Worm (Caenorhabditis elegans) whole organism, L1 larva: ENCODE data around the gene H05C05.1.
A peak's percentile ranks its signal among the peaks of the same experiment; 100 is the strongest.

ENCODE experiments used
- C04F5.9 ChIP-seq: sonication (generic microtip); optimal IDR thresholded peaks from 2 replicates; lab custom pipeline; 2016; ENCODE audit warnings: missing genetic modification characterization, missing compliant biosample characterization
- C16A3.4 ChIP-seq: fragments of 150-350 bp; optimal IDR thresholded peaks from 2 replicates; lab custom pipeline; 2014; ENCODE audit warnings: missing biosample characterization, missing genetic modification characterization
- C34B4.2 ChIP-seq: sonication (generic microtip); optimal IDR thresholded peaks from 2 replicates; lab custom pipeline; 2017; ENCODE audit warnings: mild to moderate bottlenecking, missing genetic modification characterization, missing compliant biosample characterization
- aha-1 ChIP-seq: fragments of 150-350 bp; optimal IDR thresholded peaks from 2 replicates; lab custom pipeline; 2014; ENCODE audit warnings: missing biosample characterization, missing genetic modification characterization
- alr-1 ChIP-seq: fragments of 200-800 bp; sonication (Bioruptor generic); optimal IDR thresholded peaks from 2 replicates; lab custom pipeline; 2018; ENCODE audit warnings: borderline replicate concordance, mild to moderate bottlenecking, missing genetic modification characterization, missing compliant biosample characterization
- aly-2 ChIP-seq: fragments of 150-350 bp; optimal IDR thresholded peaks from 2 replicates; lab custom pipeline; 2014; ENCODE audit warnings: missing biosample characterization, missing genetic modification characterization
- blmp-1 ChIP-seq: fragments of 150-350 bp; optimal IDR thresholded peaks from 2 replicates; lab custom pipeline; 2014; ENCODE audit warnings: missing biosample characterization, missing genetic modification characterization
- ceh-82 ChIP-seq, 3 experiments: fragments of 150-350 bp in 1 of 3; sonication (generic microtip) in 2 of 3; optimal IDR thresholded peaks; 2 replicates each; lab custom pipeline; 2014 to 2017; ENCODE audit warnings: missing biosample characterization in 3 of 3, missing genetic modification characterization in 3 of 3
- ces-1 ChIP-seq: fragments of 150-350 bp; optimal IDR thresholded peaks from 2 replicates; lab custom pipeline; 2014; ENCODE audit warnings: missing biosample characterization, missing genetic modification reagents, missing genetic modification characterization
- efl-1 ChIP-seq, 4 experiments: fragments of 150-350 bp; optimal IDR thresholded peaks in 3 of 4; peaks in 1 of 4; 1 replicate in 1 of 4; 2 replicates in 3 of 4; lab custom pipeline; 2014; ENCODE audit warnings: missing biosample characterization in 2 of 4, missing genetic modification characterization in 2 of 4, missing genetic modification reagents in 2 of 4
- egl-27 ChIP-seq, 2 experiments: fragments of 150-350 bp in 1 of 2; sonication (generic microtip); optimal IDR thresholded peaks; 3 replicates each; lab custom pipeline; 2017 to 2018; ENCODE audit warnings: missing biosample characterization in 2 of 2, missing genetic modification characterization in 2 of 2, missing genetic modification reagents in 2 of 2
- elt-3 ChIP-seq, 6 experiments: fragments of 150-350 bp in 1 of 6; sonication (generic microtip); optimal IDR thresholded peaks; 2 replicates each; lab custom pipeline; 2017 to 2018; ENCODE audit warnings: missing biosample characterization in 6 of 6, missing genetic modification characterization in 6 of 6, inconsistent platforms in 1 of 6
- ets-5 ChIP-seq: fragments of 200-800 bp; sonication (Bioruptor generic); IDR thresholded peaks from 2 replicates; pipeline ENCODE4 v1.3.6; 2022; ENCODE audit warnings: missing genetic modification characterization, missing compliant biosample characterization
- fkh-4 ChIP-seq: sonication (generic microtip); optimal IDR thresholded peaks from 2 replicates; lab custom pipeline; 2016; ENCODE audit warnings: missing compliant biosample characterization, missing genetic modification characterization, borderline replicate concordance
- fos-1 ChIP-seq: fragments of 150-350 bp; optimal IDR thresholded peaks from 2 replicates; lab custom pipeline; 2014; ENCODE audit warnings: missing biosample characterization, missing genetic modification characterization
- hlh-17 ChIP-seq: fragments of 200-800 bp; sonication (Bioruptor generic); optimal IDR thresholded peaks from 2 replicates; lab custom pipeline; 2018; ENCODE audit warnings: missing genetic modification characterization, mild to moderate bottlenecking, missing compliant biosample characterization, moderate library complexity, borderline replicate concordance
- hlh-4 ChIP-seq: sonication (generic microtip); optimal IDR thresholded peaks from 2 replicates; lab custom pipeline; 2016; ENCODE audit warnings: mild to moderate bottlenecking, missing genetic modification characterization, missing compliant biosample characterization
- irx-1 ChIP-seq: sonication (generic microtip); optimal IDR thresholded peaks from 2 replicates; lab custom pipeline; 2016; ENCODE audit warnings: missing genetic modification characterization, missing compliant biosample characterization
- isw-1 ChIP-seq: fragments of 200-800 bp; sonication (Bioruptor generic); IDR thresholded peaks from 2 replicates; pipeline ENCODE4 v1.3.6; 2022; ENCODE audit warnings: missing genetic modification characterization, missing compliant biosample characterization
- jun-1 ChIP-seq: fragments of 150-350 bp; optimal IDR thresholded peaks from 2 replicates; lab custom pipeline; 2014; ENCODE audit warnings: missing biosample characterization, missing genetic modification reagents, missing genetic modification characterization
- lin-13 ChIP-seq: fragments of 150-350 bp; optimal IDR thresholded peaks from 2 replicates; lab custom pipeline; 2014; ENCODE audit warnings: missing biosample characterization, missing genetic modification reagents, missing genetic modification characterization
- lin-14 ChIP-seq: fragments of 200-800 bp; sonication (Bioruptor generic); optimal IDR thresholded peaks from 2 replicates; lab custom pipeline; 2018; ENCODE audit warnings: mild to moderate bottlenecking, missing genetic modification characterization, moderate library complexity, missing compliant biosample characterization
- lin-15B ChIP-seq: fragments of 150-350 bp; sonication (generic microtip); optimal IDR thresholded peaks from 3 replicates; lab custom pipeline; 2014; ENCODE audit warnings: missing biosample characterization, missing genetic modification characterization
- lir-3 ChIP-seq: sonication (generic microtip); optimal IDR thresholded peaks from 2 replicates; lab custom pipeline; 2016; ENCODE audit warnings: mild to moderate bottlenecking, missing genetic modification characterization, moderate library complexity, missing compliant biosample characterization; ENCODE audit not compliant: poor library complexity
- lsy-2 ChIP-seq, 2 experiments: fragments of 150-350 bp; optimal IDR thresholded peaks; 2 replicates each; lab custom pipeline; 2014; ENCODE audit warnings: missing biosample characterization in 2 of 2, missing genetic modification characterization in 2 of 2
- mab-9 ChIP-seq: fragments of 200-800 bp; sonication (Bioruptor generic); IDR thresholded peaks from 2 replicates; pipeline ENCODE4 v1.3.6; 2022; ENCODE audit warnings: missing genetic modification reagents, missing genetic modification characterization, missing compliant biosample characterization
- mdl-1 ChIP-seq, 2 experiments: fragments of 150-350 bp; optimal IDR thresholded peaks; 2 replicates each; lab custom pipeline; 2014 to 2017; ENCODE audit warnings: missing biosample characterization in 2 of 2, missing genetic modification characterization in 2 of 2, inconsistent platforms in 1 of 2
- mef-2 ChIP-seq: fragments of 150-350 bp; optimal IDR thresholded peaks from 2 replicates; lab custom pipeline; 2014; ENCODE audit warnings: missing biosample characterization, missing genetic modification characterization
- mep-1 ChIP-seq: fragments of 150-350 bp; optimal IDR thresholded peaks from 2 replicates; lab custom pipeline; 2014; ENCODE audit warnings: missing biosample characterization, missing genetic modification characterization
- nhr-11 ChIP-seq: fragments of 150-350 bp; optimal IDR thresholded peaks from 2 replicates; lab custom pipeline; 2014; ENCODE audit warnings: missing biosample characterization, missing genetic modification characterization
- nhr-12 ChIP-seq: sonication (generic microtip); optimal IDR thresholded peaks from 2 replicates; lab custom pipeline; 2017; ENCODE audit warnings: missing biosample characterization, missing genetic modification characterization
- nhr-19 ChIP-seq: fragments of 200-800 bp; sonication (Bioruptor generic); conservative IDR thresholded peaks from 2 replicates; pipeline ENCODE4 v1.3.6; 2022; ENCODE audit warnings: missing genetic modification characterization, missing compliant biosample characterization
- nhr-47 ChIP-seq: sonication (generic microtip); optimal IDR thresholded peaks from 2 replicates; lab custom pipeline; 2016; ENCODE audit warnings: mild to moderate bottlenecking, missing genetic modification characterization, moderate library complexity, missing compliant biosample characterization
- nhr-77 ChIP-seq: fragments of 150-350 bp; optimal IDR thresholded peaks from 2 replicates; lab custom pipeline; 2014; ENCODE audit warnings: missing biosample characterization, missing genetic modification characterization
- nhr-84 ChIP-seq: sonication (generic microtip); optimal IDR thresholded peaks from 2 replicates; lab custom pipeline; 2017; ENCODE audit warnings: missing biosample characterization, missing genetic modification characterization
- nhr-85 ChIP-seq: sonication (generic microtip); peaks from one replicate; lab custom pipeline; 2016; ENCODE audit warnings: missing genetic modification characterization, inconsistent platforms, missing compliant biosample characterization
- nhr-90 ChIP-seq: sonication (generic microtip); optimal IDR thresholded peaks from 2 replicates; lab custom pipeline; 2016; ENCODE audit warnings: mild to moderate bottlenecking, missing genetic modification characterization, missing compliant biosample characterization; ENCODE audit not compliant: poor library complexity
- pax-3 ChIP-seq: fragments of 200-800 bp; sonication (Bioruptor generic); optimal IDR thresholded peaks from 2 replicates; lab custom pipeline; 2018; ENCODE audit warnings: mild to moderate bottlenecking, missing genetic modification characterization, moderate library complexity, missing compliant biosample characterization
- rnt-1 ChIP-seq: sonication (generic microtip); optimal IDR thresholded peaks from 2 replicates; lab custom pipeline; 2016; ENCODE audit warnings: mild to moderate bottlenecking, missing genetic modification characterization, moderate library complexity, missing compliant biosample characterization
- skn-1 ChIP-seq: fragments of 150-350 bp; optimal IDR thresholded peaks from 2 replicates; lab custom pipeline; 2014; ENCODE audit warnings: missing biosample characterization, missing genetic modification characterization
- snpc-4 ChIP-seq: fragments of 150-350 bp; optimal IDR thresholded peaks from 2 replicates; lab custom pipeline; 2014; ENCODE audit warnings: missing biosample characterization, missing genetic modification characterization
- snu-23 ChIP-seq: sonication (generic microtip); optimal IDR thresholded peaks from 2 replicates; lab custom pipeline; 2016; ENCODE audit warnings: missing genetic modification characterization, missing compliant biosample characterization
- swsn-7 ChIP-seq: sonication (generic microtip); optimal IDR thresholded peaks from 2 replicates; lab custom pipeline; 2016; ENCODE audit warnings: missing genetic modification characterization, missing compliant biosample characterization
- tbx-2 ChIP-seq: sonication (generic microtip); optimal IDR thresholded peaks from 2 replicates; lab custom pipeline; 2016; ENCODE audit warnings: missing genetic modification characterization, missing compliant biosample characterization
- tlp-1 ChIP-seq: fragments of 150-350 bp; optimal IDR thresholded peaks from 2 replicates; lab custom pipeline; 2014; ENCODE audit warnings: missing biosample characterization, missing genetic modification characterization
- unc-130 ChIP-seq: fragments of 150-350 bp; optimal IDR thresholded peaks from 2 replicates; lab custom pipeline; 2017; ENCODE audit warnings: missing biosample characterization, missing genetic modification characterization, inconsistent platforms
- unc-62 ChIP-seq: fragments of 150-350 bp; optimal IDR thresholded peaks from 2 replicates; lab custom pipeline; 2014; ENCODE audit warnings: missing biosample characterization, missing genetic modification reagents, missing genetic modification characterization
- unc-98 ChIP-seq: fragments of 200-800 bp; sonication (Bioruptor generic); IDR thresholded peaks from 2 replicates; pipeline ENCODE4 v1.3.6; 2022; ENCODE audit warnings: missing genetic modification characterization, missing compliant biosample characterization
- vab-15 ChIP-seq: sonication (generic microtip); optimal IDR thresholded peaks from 2 replicates; lab custom pipeline; 2017; ENCODE audit warnings: missing genotype, mild to moderate bottlenecking, missing genetic modification characterization, missing compliant biosample characterization
- xbp-1 ChIP-seq: sonication (generic microtip); optimal IDR thresholded peaks from 2 replicates; lab custom pipeline; 2016; ENCODE audit warnings: missing genetic modification characterization, missing compliant biosample characterization
- zag-1 ChIP-seq: fragments of 150-350 bp; optimal IDR thresholded peaks from 2 replicates; lab custom pipeline; 2014; ENCODE audit warnings: missing biosample characterization, missing genetic modification characterization

Gene H05C05.1

ce11 chrIII:2966462-2966861 lies 19.5 kb downstream of the H05C05.1 start (continued):
- TF ChIP-seq C34B4.2 (no peak), nhr-12 (tag; lab: Kevin White, UChicago) (no peak), efl-1 (optimal IDR thresholded peaks at IDR 0.05; lab: Kevin White, UChicago) (peak; percentile 83 to 95), efl-1 (GFP tag; optimal IDR thresholded peaks at IDR 0.05 in 1 of 2; lab: Kevin White, UChicago) (peak; percentile 93 to 99), nhr-85 (tag; lab: Kevin White, UChicago) (peak; percentile 92), lin-13 (peak; percentile 81), swsn-7 (peak; percentile 88), vab-15 (tag; lab: Kevin White, UChicago) (no peak), C16A3.4 (peak; percentile 81), tbx-2 (tag; lab: Kevin White, UChicago) (peak; percentile 87), zag-1 (tag; lab: Kevin White, UChicago) (no peak), pax-3 (tag; lab: Kevin White, UChicago) (peak; percentile 66), irx-1 (tag; lab: Kevin White, UChicago) (peak; percentile 80), C04F5.9 (tag; lab: Kevin White, UChicago) (peak; percentile 38), ets-5 (no peak), unc-62 (GFP tag; lab: Kevin White, UChicago) (no peak), hlh-17 (GFP tag; lab: Kevin White, UChicago) (no peak), aly-2 (tag; lab: Kevin White, UChicago) (peak; percentile 40), lin-15B (tag; lab: Kevin White, UChicago) (peak; percentile 77), mep-1 (peak; percentile 83), fos-1 (tag; lab: Kevin White, UChicago) (peak; percentile 65), alr-1 (no peak), unc-98 (GFP tag; lab: Robert Waterston, UW) (peak; percentile 77), lir-3 (tag; lab: Kevin White, UChicago) (no peak), nhr-47 (tag; lab: Kevin White, UChicago) (peak; percentile 92), nhr-90 (tag; lab: Kevin White, UChicago) (peak; percentile 85), skn-1 (tag; lab: Kevin White, UChicago) (peak; percentile 42), aha-1 (tag; lab: Kevin White, UChicago) (no peak), nhr-19 (GFP tag; lab: Robert Waterston, UW) (peak; percentile 91), hlh-4 (tag; lab: Kevin White, UChicago) (no peak), snu-23 (peak; percentile 94), egl-27 (tag; optimal IDR thresholded peaks at IDR 0.05; lab: Kevin White, UChicago) (peak in 1 of 2 experiments; percentile 51), mab-9 (peak; percentile 76), jun-1 (tag; lab: Kevin White, UChicago) (peak; percentile 59), isw-1 (GFP tag; lab: Robert Waterston, UW) (peak; percentile 93), snpc-4 (tag; lab: Kevin White, UChicago) (peak; percentile 52), ces-1 (GFP tag; lab: Kevin White, UChicago) (no peak), mdl-1 (tag; optimal IDR thresholded peaks at IDR 0.05; lab: Kevin White, UChicago) (peak in 1 of 2 experiments; percentile 70), lin-14 (GFP tag; lab: Kevin White, UChicago) (peak; percentile 93), elt-3 (tag; optimal IDR thresholded peaks at IDR 0.05; lab: Kevin White, UChicago) (peak in 2 of 6 experiments; percentile 8 to 29), rnt-1 (tag; lab: Kevin White, UChicago) (peak; percentile 90), nhr-77 (tag; lab: Kevin White, UChicago) (peak; percentile 57), xbp-1 (tag; lab: Kevin White, UChicago) (peak; percentile 86), tlp-1 (tag; lab: Kevin White, UChicago) (no peak), mef-2 (tag; lab: Kevin White, UChicago) (peak; percentile 19), nhr-84 (tag; lab: Kevin White, UChicago) (no peak), blmp-1 (tag; lab: Kevin White, UChicago) (peak; percentile 67), fkh-4 (tag; lab: Kevin White, UChicago) (peak; percentile 2), unc-130 (tag; lab: Kevin White, UChicago) (peak; percentile 69), ceh-82 (tag; optimal IDR thresholded peaks at IDR 0.05; lab: Kevin White, UChicago) (peak; percentile 52 to 83 (median 74)), lsy-2 (tag; optimal IDR thresholded peaks at IDR 0.05; lab: Kevin White, UChicago) (peak; percentile 84 to 90), nhr-11 (peak; percentile 48)
